Worm (Caenorhabditis elegans) whole organism, midembryonic: ENCODE results near the gene nhr-71.

Experiments used
- T22C8.4 ChIP-seq: fragments of 200-800 bp; sonication (Bioruptor generic); IDR thresholded peaks from 2 replicates; pipeline ENCODE4 v1.3.6; 2022; ENCODE audit warnings: missing genetic modification characterization, missing compliant biosample characterization
- flt-1 ChIP-seq: fragments of 200-800 bp; sonication (Bioruptor generic); IDR thresholded peaks from 2 replicates; pipeline ENCODE4 v1.3.6; 2022; ENCODE audit warnings: missing genetic modification characterization, missing compliant biosample characterization
- klf-2 ChIP-seq: fragments of 200-800 bp; sonication (Bioruptor generic); conservative IDR thresholded peaks from 2 replicates; pipeline ENCODE4 v1.3.6; 2022; ENCODE audit warnings: missing genetic modification reagents, missing genetic modification characterization, missing compliant biosample characterization
- ref-1 ChIP-seq: fragments of 200-800 bp; sonication (Bioruptor generic); conservative IDR thresholded peaks from 2 replicates; pipeline ENCODE4 v1.3.6; 2022; ENCODE audit warnings: missing genetic modification reagents, missing genetic modification characterization, missing compliant biosample characterization
- tab-1 ChIP-seq: fragments of 200-800 bp; sonication (Bioruptor generic); IDR thresholded peaks from 2 replicates; pipeline ENCODE4 v1.3.6; 2022; ENCODE audit warnings: missing genetic modification characterization, missing compliant biosample characterization

DNA sequence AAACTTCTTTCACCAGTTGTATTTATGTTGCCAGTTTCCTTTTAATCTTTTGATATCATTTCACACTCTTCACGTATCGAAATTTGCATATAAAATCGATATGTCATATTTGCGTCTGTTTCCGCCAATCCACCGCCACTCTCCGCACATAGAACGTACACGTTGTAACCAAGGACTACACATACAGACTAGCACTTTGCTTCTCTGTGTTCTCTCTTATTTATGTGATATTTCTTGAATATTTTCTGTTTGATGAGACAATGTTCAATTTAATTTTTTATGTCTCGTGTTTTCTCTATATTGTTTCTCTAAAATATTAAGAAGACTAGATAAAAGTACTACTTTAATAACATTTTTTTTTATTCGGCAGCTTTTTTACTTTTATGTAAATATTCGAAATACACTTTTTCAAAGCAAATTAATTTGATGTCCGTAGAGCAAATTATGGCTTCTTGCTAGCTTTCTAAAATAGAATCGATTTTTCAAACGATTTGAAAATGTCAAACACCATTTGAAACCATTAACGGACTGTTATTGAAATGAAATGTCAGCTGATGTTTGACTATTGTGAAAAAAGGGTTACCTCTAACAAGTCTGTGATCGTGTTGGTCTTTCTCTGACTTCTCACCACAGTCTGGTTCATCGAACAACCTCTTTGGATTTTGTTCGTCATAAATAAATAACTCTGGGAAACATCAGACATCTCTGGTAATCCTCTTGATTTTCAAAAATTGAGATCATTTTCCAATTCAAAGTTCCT lies 5.9 kb downstream of the nhr-71 start:
- TF ChIP-seq ref-1 = no peak
- TF ChIP-seq T22C8.4 = no peak
- no peak for TF ChIP-seq klf-2 (GFP tag; lab: Robert Waterston, UW)
- no peak for TF ChIP-seq flt-1 (GFP tag; lab: Robert Waterston, UW)
- TF ChIP-seq tab-1 (GFP tag; lab: Robert Waterston, UW) = no peak
